Worm (Caenorhabditis elegans) whole organism, early embryonic: ENCODE measurements around the gene sri-71.

ENCODE experiments used
- B0310.2 ChIP-seq: sonication (generic microtip); optimal IDR thresholded peaks from 2 replicates; lab custom pipeline; 2016; ENCODE audit warnings: mild to moderate bottlenecking, missing genetic modification characterization, missing compliant biosample characterization
- F13C5.2 ChIP-seq: sonication (generic microtip); optimal IDR thresholded peaks from 2 replicates; lab custom pipeline; 2017; ENCODE audit warnings: mild to moderate bottlenecking, missing genetic modification characterization, inconsistent platforms, missing compliant biosample characterization
- aly-1 ChIP-seq: sonication (generic microtip); optimal IDR thresholded peaks from 2 replicates; lab custom pipeline; 2016; ENCODE audit warnings: missing genetic modification characterization, missing compliant biosample characterization
- ama-1 ChIP-seq: fragments of 150-350 bp; optimal IDR thresholded peaks from 2 replicates; lab custom pipeline; 2014
- ceh-13 ChIP-seq: fragments of 200-800 bp; sonication (Bioruptor generic); optimal IDR thresholded peaks from 2 replicates; lab custom pipeline; 2018; ENCODE audit warnings: mild to moderate bottlenecking, missing genetic modification characterization, missing compliant biosample characterization
- ceh-36 ChIP-seq: sonication (generic microtip); optimal IDR thresholded peaks from 2 replicates; lab custom pipeline; 2016; ENCODE audit warnings: missing genetic modification characterization, inconsistent platforms, missing compliant biosample characterization
- flt-1 ChIP-seq: fragments of 200-800 bp; sonication (Bioruptor generic); IDR thresholded peaks from 2 replicates; pipeline ENCODE4 v1.3.6; 2022; ENCODE audit warnings: missing genetic modification characterization, missing compliant biosample characterization
- hmg-4 ChIP-seq: fragments of 200-800 bp; sonication (Bioruptor generic); optimal IDR thresholded peaks from 2 replicates; lab custom pipeline; 2018; ENCODE audit warnings: mild to moderate bottlenecking, missing genetic modification characterization, missing compliant biosample characterization
- pes-1 ChIP-seq: fragments of 200-800 bp; sonication (Bioruptor generic); IDR thresholded peaks from 2 replicates; pipeline ENCODE4 v1.3.6; 2022; ENCODE audit warnings: missing genetic modification reagents, missing genetic modification characterization, missing compliant biosample characterization
- tra-4 ChIP-seq: sonication (generic microtip); optimal IDR thresholded peaks from 2 replicates; lab custom pipeline; 2017; ENCODE audit warnings: missing genetic modification characterization, missing compliant biosample characterization

ce11 chrII:2638062-2638461, 10.5 kb downstream of the sri-71 start, which contains the start of gene F22E5.9:
- no peak for TF ChIP-seq ama-1
- no peak for TF ChIP-seq pes-1
- TF ChIP-seq ceh-36, result no peak
- TF ChIP-seq ceh-13, result no peak
- no peak for TF ChIP-seq F13C5.2 (tag; lab: Kevin White, UChicago)
- TF ChIP-seq flt-1, result no peak
- TF ChIP-seq aly-1, result no peak
- no peak for TF ChIP-seq B0310.2 (tag; lab: Kevin White, UChicago)
- no peak for TF ChIP-seq hmg-4 (GFP tag; lab: Kevin White, UChicago)
- TF ChIP-seq tra-4, result no peak
